Worm (Caenorhabditis elegans) whole organism, late embryonic: Measurements from ENCODE around the gene C08F11.10.

Experiments
- C08G9.2 ChIP-seq: sonication (generic microtip); optimal IDR thresholded peaks from 2 replicates; lab custom pipeline; 2016; ENCODE audit warnings: mild to moderate bottlenecking, missing genetic modification characterization, moderate library complexity, missing compliant biosample characterization
- K09A11.1 ChIP-seq: sonication (generic microtip); optimal IDR thresholded peaks from 2 replicates; lab custom pipeline; 2017; ENCODE audit warnings: antibody characterized with exemption, mild to moderate bottlenecking, missing genetic modification characterization, missing compliant biosample characterization; ENCODE audit not compliant: insufficient read depth
- ahr-1 ChIP-seq: sonication (generic microtip); optimal IDR thresholded peaks from 2 replicates; lab custom pipeline; 2016; ENCODE audit warnings: missing genetic modification characterization, missing compliant biosample characterization
- ceh-14 ChIP-seq: sonication (generic microtip); optimal IDR thresholded peaks from 2 replicates; lab custom pipeline; 2016; ENCODE audit warnings: missing genotype, missing genetic modification characterization, missing compliant biosample characterization
- ceh-19 ChIP-seq: fragments of 200-800 bp; sonication (Bioruptor generic); optimal IDR thresholded peaks from 2 replicates; lab custom pipeline; 2018; ENCODE audit warnings: mild to moderate bottlenecking, missing genetic modification characterization, missing compliant biosample characterization
- ceh-2 ChIP-seq: sonication (generic microtip); optimal IDR thresholded peaks from 2 replicates; lab custom pipeline; 2016; ENCODE audit warnings: missing genotype, missing genetic modification characterization, missing compliant biosample characterization
- ceh-22 ChIP-seq: sonication (generic microtip); optimal IDR thresholded peaks from 2 replicates; lab custom pipeline; 2017; ENCODE audit warnings: missing biosample characterization, missing genetic modification characterization
- ceh-45 ChIP-seq: fragments of 200-800 bp; sonication (Bioruptor generic); IDR thresholded peaks from 2 replicates; pipeline ENCODE4 v1.3.6; 2022; ENCODE audit warnings: missing genetic modification reagents, missing genetic modification characterization, missing compliant biosample characterization
- ceh-48 ChIP-seq: sonication (generic microtip); optimal IDR thresholded peaks from 2 replicates; lab custom pipeline; 2016; ENCODE audit warnings: missing genetic modification characterization, inconsistent platforms, missing compliant biosample characterization
- ceh-6 ChIP-seq: fragments of 200-800 bp; sonication (Bioruptor generic); optimal IDR thresholded peaks from 2 replicates; lab custom pipeline; 2018; ENCODE audit warnings: mild to moderate bottlenecking, missing genetic modification characterization, missing compliant biosample characterization
- ceh-9 ChIP-seq: sonication (generic microtip); optimal IDR thresholded peaks from 2 replicates; lab custom pipeline; 2016; ENCODE audit warnings: mild to moderate bottlenecking, missing genetic modification characterization, inconsistent platforms, missing compliant biosample characterization
- che-1 ChIP-seq: sonication (generic microtip); optimal IDR thresholded peaks from 2 replicates; lab custom pipeline; 2016; ENCODE audit warnings: mild to moderate bottlenecking, missing genetic modification characterization, missing compliant biosample characterization
- dve-1 ChIP-seq: sonication (generic microtip); optimal IDR thresholded peaks from 2 replicates; lab custom pipeline; 2017; ENCODE audit warnings: antibody characterized with exemption, mild to moderate bottlenecking, missing genetic modification characterization, missing compliant biosample characterization
- elt-2 ChIP-seq: sonication (generic microtip); optimal IDR thresholded peaks from 2 replicates; lab custom pipeline; 2016; ENCODE audit warnings: missing genetic modification reagents, missing genetic modification characterization, missing compliant biosample characterization
- eyg-1 ChIP-seq: sonication (generic microtip); optimal IDR thresholded peaks from 2 replicates; lab custom pipeline; 2016; ENCODE audit warnings: missing genotype, missing genetic modification characterization, missing compliant biosample characterization
- fkh-10 ChIP-seq: fragments of 150-350 bp; optimal IDR thresholded peaks from 2 replicates; lab custom pipeline; 2014; ENCODE audit warnings: missing biosample characterization, missing genetic modification reagents, missing genetic modification characterization
- fkh-6 ChIP-seq: sonication (generic microtip); optimal IDR thresholded peaks from 2 replicates; lab custom pipeline; 2016; ENCODE audit warnings: missing genetic modification characterization, missing compliant biosample characterization
- hlh-13 ChIP-seq: fragments of 200-800 bp; sonication (Bioruptor generic); optimal IDR thresholded peaks from 2 replicates; lab custom pipeline; 2018; ENCODE audit warnings: mild to moderate bottlenecking, missing genetic modification characterization, missing compliant biosample characterization
- hlh-15 ChIP-seq: sonication (generic microtip); optimal IDR thresholded peaks from 2 replicates; lab custom pipeline; 2016; ENCODE audit warnings: missing genetic modification characterization, missing compliant biosample characterization
- hlh-30 ChIP-seq: sonication (generic microtip); optimal IDR thresholded peaks from 2 replicates; lab custom pipeline; 2017; ENCODE audit warnings: antibody characterized with exemption, missing genetic modification characterization, missing compliant biosample characterization; ENCODE audit not compliant: insufficient read depth
- hlh-8 ChIP-seq: sonication (generic microtip); optimal IDR thresholded peaks from 2 replicates; lab custom pipeline; 2016; ENCODE audit warnings: missing genotype, missing genetic modification characterization, missing compliant biosample characterization
- lim-6 ChIP-seq: sonication (generic microtip); optimal IDR thresholded peaks from 2 replicates; lab custom pipeline; 2016; ENCODE audit warnings: missing genetic modification characterization, missing compliant biosample characterization
- lin-11 ChIP-seq: fragments of 200-800 bp; sonication (Bioruptor generic); optimal IDR thresholded peaks from 2 replicates; lab custom pipeline; 2018; ENCODE audit warnings: mild to moderate bottlenecking, missing genetic modification characterization, missing compliant biosample characterization
- madf-2 ChIP-seq: sonication (generic microtip); optimal IDR thresholded peaks from 2 replicates; lab custom pipeline; 2017; ENCODE audit warnings: missing genetic modification characterization, missing compliant biosample characterization
- nfya-1 ChIP-seq: sonication (generic microtip); optimal IDR thresholded peaks from 2 replicates; lab custom pipeline; 2017; ENCODE audit warnings: missing genetic modification characterization, mild to moderate bottlenecking, missing compliant biosample characterization, antibody characterized with exemption, moderate library complexity
- nhr-11 ChIP-seq: fragments of 150-350 bp; optimal IDR thresholded peaks from 2 replicates; lab custom pipeline; 2014; ENCODE audit warnings: missing biosample characterization, missing genetic modification characterization
- nhr-232 ChIP-seq: sonication (generic microtip); optimal IDR thresholded peaks from 2 replicates; lab custom pipeline; 2016; ENCODE audit warnings: missing genetic modification characterization, missing compliant biosample characterization
- npax-4 ChIP-seq: sonication (generic microtip); optimal IDR thresholded peaks from 2 replicates; lab custom pipeline; 2016; ENCODE audit warnings: missing genetic modification characterization, missing compliant biosample characterization
- odd-2 ChIP-seq: sonication (generic microtip); optimal IDR thresholded peaks from 2 replicates; lab custom pipeline; 2017; ENCODE audit warnings: antibody characterized with exemption, mild to moderate bottlenecking, missing genetic modification characterization, missing compliant biosample characterization
- pha-4 ChIP-seq: fragments of 150-350 bp; optimal IDR thresholded peaks from 2 replicates; lab custom pipeline; 2018; ENCODE audit warnings: missing biosample characterization, missing genetic modification reagents, missing genetic modification characterization
- pqm-1 ChIP-seq: sonication (generic microtip); optimal IDR thresholded peaks from 2 replicates; lab custom pipeline; 2016; ENCODE audit warnings: missing genetic modification characterization, missing compliant biosample characterization
- pros-1 ChIP-seq: fragments of 150-350 bp; optimal IDR thresholded peaks from 2 replicates; lab custom pipeline; 2014; ENCODE audit warnings: missing biosample characterization, missing genetic modification reagents, missing genetic modification characterization
- ref-2 ChIP-seq: sonication (generic microtip); optimal IDR thresholded peaks from 2 replicates; lab custom pipeline; 2016; ENCODE audit warnings: missing genetic modification characterization, missing compliant biosample characterization
- sox-2 ChIP-seq: fragments of 200-800 bp; sonication (Bioruptor generic); IDR thresholded peaks from 2 replicates; pipeline ENCODE4 v1.3.6; 2022; ENCODE audit warnings: missing genetic modification reagents, missing genetic modification characterization, missing compliant biosample characterization
- sox-4 ChIP-seq: sonication (generic microtip); optimal IDR thresholded peaks from 2 replicates; lab custom pipeline; 2017; ENCODE audit warnings: mild to moderate bottlenecking, missing genetic modification characterization, inconsistent platforms, missing compliant biosample characterization
- syd-9 ChIP-seq: sonication (generic microtip); optimal IDR thresholded peaks from 2 replicates; lab custom pipeline; 2016; ENCODE audit warnings: mild to moderate bottlenecking, missing genetic modification characterization, moderate library complexity, missing compliant biosample characterization
- ttx-3 ChIP-seq: sonication (generic microtip); optimal IDR thresholded peaks from 2 replicates; lab custom pipeline; 2016; ENCODE audit warnings: missing genetic modification reagents, missing genetic modification characterization, missing compliant biosample characterization
- unc-42 ChIP-seq: sonication (generic microtip); optimal IDR thresholded peaks from 2 replicates; lab custom pipeline; 2016; ENCODE audit warnings: missing genotype, missing genetic modification characterization, missing compliant biosample characterization
- unc-86 ChIP-seq: sonication (generic microtip); optimal IDR thresholded peaks from 2 replicates; lab custom pipeline; 2016; ENCODE audit warnings: missing genetic modification characterization, missing compliant biosample characterization
- zip-5 ChIP-seq: sonication (generic microtip); optimal IDR thresholded peaks from 2 replicates; lab custom pipeline; 2016; ENCODE audit warnings: missing genetic modification characterization, missing compliant biosample characterization

Gene C08F11.10

DNA sequence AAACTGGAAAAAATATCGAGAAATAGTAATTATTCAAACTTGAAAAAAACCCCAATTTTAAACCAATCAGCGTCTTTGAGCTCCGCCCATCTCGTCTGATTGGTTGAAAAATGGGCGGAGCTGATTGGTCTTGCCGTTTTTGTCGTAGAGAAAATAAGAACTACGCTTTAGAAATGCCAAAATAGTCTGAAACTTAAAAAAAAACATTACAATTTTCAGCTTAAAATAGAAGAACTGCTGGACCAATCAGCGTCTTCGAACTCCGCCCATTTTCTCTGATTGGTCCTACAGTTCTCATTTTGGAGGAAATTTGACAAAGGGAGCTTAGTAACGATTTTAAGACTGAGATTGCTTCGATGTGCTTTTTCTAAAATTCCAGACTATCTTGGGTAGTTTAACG is 30.5 kb upstream of the C08F11.10 start:
- TF ChIP-seq nfya-1 (tag; lab: Kevin White, UChicago) = peak; percentile 77
- no peak for TF ChIP-seq K09A11.1 (tag; lab: Kevin White, UChicago)

- no peak for TF ChIP-seq che-1 (tag; lab: Kevin White, UChicago)
- no peak for TF ChIP-seq pha-4 (tag; lab: Kevin White, UChicago)
- no peak for TF ChIP-seq nhr-11
- TF ChIP-seq ceh-2 (tag; lab: Kevin White, UChicago) = no peak
- no peak for TF ChIP-seq syd-9 (tag; lab: Kevin White, UChicago)
- no peak for TF ChIP-seq pqm-1
- TF ChIP-seq dve-1 (tag; lab: Kevin White, UChicago) = no peak
- no peak for TF ChIP-seq ceh-9
- no peak for TF ChIP-seq K09A11.1 (tag; lab: Kevin White, UChicago)
- no peak for TF ChIP-seq ahr-1 (tag; lab: Kevin White, UChicago)
- no peak for TF ChIP-seq nhr-232
- TF ChIP-seq hlh-30 (tag; lab: Kevin White, UChicago) = no peak
These were observed 29.6 kb upstream of the C08F11.10 start, which contains the start of gene srlf-26 for ce11 chrIV:13678649-13679048. Gene srlf-26 (plus strand): TSS chrIV:13678949.

DNA sequence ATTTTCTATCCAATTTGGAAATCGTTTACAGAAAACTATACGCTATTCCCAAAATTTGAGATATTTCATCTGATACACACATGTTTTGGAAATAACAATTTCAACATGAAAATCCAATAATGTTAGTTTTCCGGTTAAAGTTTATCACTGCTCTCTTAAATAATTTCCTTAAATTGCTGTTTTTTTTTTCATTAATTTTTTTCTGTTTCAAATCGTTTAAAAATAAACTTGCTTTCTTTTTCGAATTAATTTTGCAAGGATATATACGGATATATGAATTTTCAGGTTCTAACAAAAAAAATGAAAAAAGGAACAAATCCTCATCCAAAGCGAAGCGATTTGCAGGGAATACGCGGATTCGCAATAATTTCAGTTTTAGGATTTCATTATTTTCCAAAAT is 24.5 kb upstream of the C08F11.10 start, which contains the start of gene oac-48:
TSS of gene oac-48 (plus strand) at position 301 of the 400 bp plus-strand sequence.
- no peak for TF ChIP-seq ttx-3 (tag; lab: Kevin White, UChicago)
- TF ChIP-seq fkh-6 (tag; lab: Kevin White, UChicago) = no peak
- TF ChIP-seq nhr-232 = no peak
- no peak for TF ChIP-seq ceh-22
- no peak for TF ChIP-seq ceh-14 (tag; lab: Kevin White, UChicago)
- no peak for TF ChIP-seq elt-2 (tag; lab: Kevin White, UChicago)
- no peak for TF ChIP-seq ceh-2 (tag; lab: Kevin White, UChicago)
- TF ChIP-seq eyg-1 = no peak
- no peak for TF ChIP-seq dve-1 (tag; lab: Kevin White, UChicago)

DNA sequence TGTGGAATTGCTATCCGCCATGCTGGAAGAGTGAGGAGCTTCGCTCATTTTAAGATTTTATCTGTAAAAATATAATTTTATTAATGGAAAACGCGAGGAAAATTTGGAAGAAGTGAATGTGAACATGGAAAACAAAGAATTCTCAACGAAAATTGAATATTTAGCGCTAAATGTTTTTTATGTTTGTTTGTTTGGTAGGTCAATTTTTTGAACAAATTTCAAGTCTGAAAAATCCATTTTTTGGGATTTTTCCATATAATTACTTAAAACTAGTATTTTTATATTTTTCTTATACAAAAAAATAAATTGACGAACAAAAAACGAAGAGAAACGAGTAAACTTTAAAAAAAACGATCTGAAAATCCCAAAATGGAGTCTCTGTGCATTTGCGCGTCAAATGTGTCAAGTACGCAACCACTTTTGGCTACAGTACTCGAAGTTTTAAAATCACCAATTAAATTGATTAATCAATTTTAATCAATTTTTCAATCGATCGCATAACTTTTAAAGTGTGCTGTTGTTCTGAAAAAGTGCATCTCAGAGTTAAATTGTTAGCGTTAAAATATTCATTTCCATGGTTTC is 17.9 kb upstream of the C08F11.10 start, which contains the start of gene fbxa-215:
TSS of gene fbxa-215 (minus strand) at position 61 of the 582 bp plus-strand sequence.
- TF ChIP-seq pros-1 = no peak
- TF ChIP-seq ref-2 = no peak
- TF ChIP-seq ceh-48 (tag; lab: Kevin White, UChicago) = no peak
- no peak for TF ChIP-seq ahr-1 (tag; lab: Kevin White, UChicago)
- no peak for TF ChIP-seq C08G9.2 (tag; lab: Kevin White, UChicago)
- TF ChIP-seq sox-2 (GFP tag; lab: Robert Waterston, UW) = no peak
- no peak for TF ChIP-seq npax-4 (tag; lab: Kevin White, UChicago)
- no peak for TF ChIP-seq zip-5 (tag; lab: Kevin White, UChicago)
- TF ChIP-seq nhr-11 = no peak
- no peak for TF ChIP-seq madf-2 (tag; lab: Kevin White, UChicago)
- TF ChIP-seq unc-86 (tag; lab: Kevin White, UChicago) = no peak
- no peak for TF ChIP-seq fkh-10
- no peak for TF ChIP-seq hlh-13
- TF ChIP-seq ceh-2 (tag; lab: Kevin White, UChicago) = no peak
- no peak for TF ChIP-seq nhr-232
- TF ChIP-seq pha-4 (tag; lab: Kevin White, UChicago) = no peak
- TF ChIP-seq, all 69 proteins: peak for 0

- no peak for TF ChIP-seq hlh-13
- no peak for TF ChIP-seq hlh-30 (tag; lab: Kevin White, UChicago)
- TF ChIP-seq ceh-48 (tag; lab: Kevin White, UChicago) = no peak
- no peak for TF ChIP-seq ceh-6 (GFP tag; lab: Kevin White, UChicago)
- TF ChIP-seq ceh-19 (GFP tag; lab: Kevin White, UChicago) = no peak
- no peak for TF ChIP-seq lin-11
- TF ChIP-seq syd-9 (tag; lab: Kevin White, UChicago) = no peak
- no peak for TF ChIP-seq pha-4 (tag; lab: Kevin White, UChicago)
- TF ChIP-seq madf-2 (tag; lab: Kevin White, UChicago) = no peak
- TF ChIP-seq sox-4 (tag; lab: Kevin White, UChicago) = no peak
- TF ChIP-seq lim-6 (tag; lab: Kevin White, UChicago) = no peak
- TF ChIP-seq zip-5 (tag; lab: Kevin White, UChicago) = no peak
- no peak for TF ChIP-seq unc-42 (tag; lab: Kevin White, UChicago)
- no peak for TF ChIP-seq hlh-15
- no peak for TF ChIP-seq odd-2 (tag; lab: Kevin White, UChicago)
- TF ChIP-seq ceh-45 (GFP tag; lab: Robert Waterston, UW) = no peak
- no peak for TF ChIP-seq fkh-10
- TF ChIP-seq nhr-232 = no peak
- no peak for TF ChIP-seq hlh-8 (tag; lab: Kevin White, UChicago)
These were observed 16.0 kb upstream of the C08F11.10 start for ce11 chrIV:13665073-13665472.
